Worm (Caenorhabditis elegans) whole organism, young adult: Measurements from ENCODE around the gene F28B4.4.
A peak's percentile ranks its signal among the peaks of the same experiment; 100 is the strongest.

Source experiments
- B0035.1 ChIP-seq: sonication (generic microtip); optimal IDR thresholded peaks from 2 replicates; lab custom pipeline; 2016; ENCODE audit warnings: missing genetic modification characterization, mild to moderate bottlenecking, missing compliant biosample characterization, missing genotype, missing genetic modification reagents
- B0261.1 ChIP-seq: sonication (generic microtip); optimal IDR thresholded peaks from 2 replicates; lab custom pipeline; 2016; ENCODE audit warnings: mild to moderate bottlenecking, missing genetic modification characterization, moderate library complexity, missing compliant biosample characterization
- C17E4.6 ChIP-seq: fragments of 200-800 bp; sonication (Bioruptor generic); IDR thresholded peaks from 2 replicates; pipeline ENCODE4 v1.3.6; 2022; ENCODE audit warnings: missing genetic modification reagents, missing genetic modification characterization, missing compliant biosample characterization
- F10E7.11 ChIP-seq: sonication (generic microtip); optimal IDR thresholded peaks from 2 replicates; lab custom pipeline; 2017; ENCODE audit warnings: mild to moderate bottlenecking, missing genetic modification characterization, moderate library complexity, missing compliant biosample characterization
- F23B12.7 ChIP-seq: sonication (generic microtip); optimal IDR thresholded peaks from 2 replicates; lab custom pipeline; 2017; ENCODE audit warnings: missing genetic modification characterization, mild to moderate bottlenecking, missing compliant biosample characterization, antibody characterized with exemption, moderate library complexity; ENCODE audit not compliant: insufficient read depth
- F37B4.10 ChIP-seq: fragments of 200-800 bp; sonication (Bioruptor generic); IDR thresholded peaks from 2 replicates; pipeline ENCODE4 v1.3.6; 2022; ENCODE audit warnings: missing genetic modification characterization, missing compliant biosample characterization
- F49E8.2 ChIP-seq: sonication (generic microtip); optimal IDR thresholded peaks from 3 replicates; lab custom pipeline; 2017; ENCODE audit warnings: missing genetic modification characterization, mild to moderate bottlenecking, missing compliant biosample characterization, antibody characterized with exemption, moderate library complexity; ENCODE audit not compliant: insufficient read depth
- T26A5.8 ChIP-seq: sonication (generic microtip); optimal IDR thresholded peaks from 2 replicates; lab custom pipeline; 2016; ENCODE audit warnings: missing genetic modification characterization, missing compliant biosample characterization
- Y53G8AR.9 ChIP-seq: fragments of 200-800 bp; sonication (Bioruptor generic); conservative IDR thresholded peaks from 2 replicates; pipeline ENCODE4 v1.3.6; 2022; ENCODE audit warnings: missing genetic modification reagents, missing genetic modification characterization, missing compliant biosample characterization
- Y67H2A.10 ChIP-seq: fragments of 200-800 bp; sonication (Bioruptor generic); conservative IDR thresholded peaks from 2 replicates; pipeline ENCODE4 v1.3.6; 2022; ENCODE audit warnings: missing genetic modification reagents, missing genetic modification characterization, missing compliant biosample characterization
- ZK185.1 ChIP-seq: sonication (generic microtip); optimal IDR thresholded peaks from 2 replicates; lab custom pipeline; 2016; ENCODE audit warnings: mild to moderate bottlenecking, missing genetic modification characterization, missing compliant biosample characterization; ENCODE audit not compliant: poor library complexity, severe bottlenecking
- atf-7 ChIP-seq: sonication (generic microtip); optimal IDR thresholded peaks from 2 replicates; lab custom pipeline; 2017; ENCODE audit warnings: mild to moderate bottlenecking, missing genetic modification characterization, missing compliant biosample characterization
- attf-5 ChIP-seq: fragments of 200-800 bp; sonication (Bioruptor generic); optimal IDR thresholded peaks from 2 replicates; lab custom pipeline; 2018; ENCODE audit warnings: mild to moderate bottlenecking, missing genetic modification characterization, missing compliant biosample characterization
- attf-6 ChIP-seq: fragments of 200-800 bp; sonication (Bioruptor generic); IDR thresholded peaks from 2 replicates; pipeline ENCODE4 v1.3.6; 2022; ENCODE audit warnings: missing genetic modification reagents, missing genetic modification characterization, missing compliant biosample characterization
- ccch-3 ChIP-seq: fragments of 200-800 bp; sonication (Bioruptor generic); optimal IDR thresholded peaks from 2 replicates; lab custom pipeline; 2018; ENCODE audit warnings: mild to moderate bottlenecking, missing genetic modification characterization, missing compliant biosample characterization
- cebp-1 ChIP-seq, 2 experiments: fragments of 200-800 bp in 1 of 2; sonication (Bioruptor generic) in 1 of 2; sonication (generic microtip) in 1 of 2; IDR thresholded peaks in 1 of 2; optimal IDR thresholded peaks in 1 of 2; 2 replicates each; pipeline versions ENCODE4 v1.3.6 to Lab custom; 2017 to 2022; ENCODE audit warnings: missing compliant biosample characterization in 2 of 2, missing genetic modification characterization in 2 of 2, mild to moderate bottlenecking in 1 of 2, missing genetic modification reagents in 1 of 2, moderate library complexity in 1 of 2
- cebp-2 ChIP-seq: fragments of 200-800 bp; sonication (Bioruptor generic); IDR thresholded peaks from 2 replicates; pipeline ENCODE4 v1.3.6; 2022; ENCODE audit warnings: missing genetic modification characterization, missing compliant biosample characterization
- ceh-100 ChIP-seq: fragments of 200-800 bp; sonication (Bioruptor generic); IDR thresholded peaks from 2 replicates; pipeline ENCODE4 v1.3.6; 2022; ENCODE audit warnings: missing genetic modification reagents, missing genetic modification characterization, missing compliant biosample characterization
- ceh-27 ChIP-seq: fragments of 200-800 bp; sonication (Bioruptor generic); optimal IDR thresholded peaks from 2 replicates; lab custom pipeline; 2018; ENCODE audit warnings: mild to moderate bottlenecking, missing genetic modification characterization, moderate library complexity, missing compliant biosample characterization
- ceh-40 ChIP-seq: fragments of 200-800 bp; sonication (Bioruptor generic); IDR thresholded peaks from 2 replicates; pipeline ENCODE4 v1.3.6; 2022; ENCODE audit warnings: missing genetic modification characterization, missing compliant biosample characterization
- ceh-79 ChIP-seq: sonication (generic microtip); optimal IDR thresholded peaks from 2 replicates; lab custom pipeline; 2017; ENCODE audit warnings: mild to moderate bottlenecking, missing genetic modification characterization, missing compliant biosample characterization
- die-1 ChIP-seq: sonication (generic microtip); optimal IDR thresholded peaks from 2 replicates; lab custom pipeline; 2016; ENCODE audit warnings: missing genotype, mild to moderate bottlenecking, missing genetic modification characterization, missing compliant biosample characterization
- dox-1 ChIP-seq: fragments of 200-800 bp; sonication (Bioruptor generic); IDR thresholded peaks from 2 replicates; pipeline ENCODE4 v1.3.6; 2022; ENCODE audit warnings: missing genetic modification reagents, missing genetic modification characterization, missing compliant biosample characterization
- dpl-1 ChIP-seq: fragments of 150-350 bp; optimal IDR thresholded peaks from 2 replicates; lab custom pipeline; 2014; ENCODE audit warnings: missing biosample characterization, missing genetic modification reagents, missing genetic modification characterization
- egl-18 ChIP-seq: fragments of 200-800 bp; sonication (Bioruptor generic); IDR thresholded peaks from 2 replicates; pipeline ENCODE4 v1.3.6; 2022; ENCODE audit warnings: missing genetic modification reagents, missing genetic modification characterization, missing compliant biosample characterization
- egrh-3 ChIP-seq: fragments of 200-800 bp; sonication (Bioruptor generic); IDR thresholded peaks from 2 replicates; pipeline ENCODE4 v1.3.6; 2022; ENCODE audit warnings: missing genetic modification reagents, missing genetic modification characterization, missing compliant biosample characterization
- gei-17 ChIP-seq: fragments of 200-800 bp; sonication (Bioruptor generic); optimal IDR thresholded peaks from 2 replicates; lab custom pipeline; 2018; ENCODE audit warnings: mild to moderate bottlenecking, missing genetic modification characterization, missing compliant biosample characterization
- him-1 ChIP-seq: sonication (generic microtip); optimal IDR thresholded peaks from 2 replicates; lab custom pipeline; 2016; ENCODE audit warnings: missing genotype, missing genetic modification reagents, missing genetic modification characterization, missing compliant biosample characterization
- hmg-1.2 ChIP-seq: fragments of 200-800 bp; sonication (Bioruptor generic); IDR thresholded peaks from 2 replicates; pipeline ENCODE4 v1.3.6; 2022; ENCODE audit warnings: missing genetic modification reagents, missing genetic modification characterization, missing compliant biosample characterization
- hsf-1 ChIP-seq: fragments of 200-800 bp; sonication (Bioruptor generic); IDR thresholded peaks from 2 replicates; pipeline ENCODE4 v1.3.6; 2022; ENCODE audit warnings: missing genetic modification reagents, missing genetic modification characterization, missing compliant biosample characterization
- lin-40 ChIP-seq: sonication (generic microtip); optimal IDR thresholded peaks from 2 replicates; lab custom pipeline; 2016; ENCODE audit warnings: missing genetic modification characterization, mild to moderate bottlenecking, missing compliant biosample characterization, missing genotype, missing genetic modification reagents
- lin-54 ChIP-seq: fragments of 200-800 bp; sonication (Bioruptor generic); optimal IDR thresholded peaks from 2 replicates; lab custom pipeline; 2018; ENCODE audit warnings: mild to moderate bottlenecking, missing genetic modification characterization, missing compliant biosample characterization
- lsy-27 ChIP-seq: sonication (generic microtip); optimal IDR thresholded peaks from 2 replicates; lab custom pipeline; 2017; ENCODE audit warnings: missing genetic modification characterization, mild to moderate bottlenecking, missing compliant biosample characterization, antibody characterized with exemption, missing genotype, borderline replicate concordance; ENCODE audit not compliant: insufficient read depth
- madf-10 ChIP-seq: sonication (generic microtip); optimal IDR thresholded peaks from 2 replicates; lab custom pipeline; 2016; ENCODE audit warnings: mild to moderate bottlenecking, missing genetic modification characterization, missing compliant biosample characterization
- mcd-1 ChIP-seq: fragments of 200-800 bp; sonication (Bioruptor generic); IDR thresholded peaks from 2 replicates; pipeline ENCODE4 v1.3.6; 2022; ENCODE audit warnings: missing genetic modification reagents, missing genetic modification characterization, missing compliant biosample characterization
- mel-28 ChIP-seq: sonication (generic microtip); optimal IDR thresholded peaks from 2 replicates; lab custom pipeline; 2016; ENCODE audit warnings: borderline replicate concordance, mild to moderate bottlenecking, missing genetic modification characterization, missing compliant biosample characterization
- nfyb-1 ChIP-seq: fragments of 200-800 bp; sonication (Bioruptor generic); IDR thresholded peaks from 2 replicates; pipeline ENCODE4 v1.3.6; 2022; ENCODE audit warnings: missing genetic modification reagents, missing genetic modification characterization, missing compliant biosample characterization
- nhr-80 ChIP-seq: sonication (generic microtip); optimal IDR thresholded peaks from 2 replicates; lab custom pipeline; 2016; ENCODE audit warnings: missing genetic modification characterization, missing compliant biosample characterization
- pha-4 ChIP-seq: fragments of 150-350 bp; sonication (generic microtip); optimal IDR thresholded peaks from 2 replicates; lab custom pipeline; 2014; ENCODE audit warnings: missing biosample characterization, missing genetic modification reagents, missing genetic modification characterization
- rpc-1 ChIP-seq, 2 experiments: fragments of 150-350 bp in 1 of 2; sonication (generic microtip) in 1 of 2; optimal IDR thresholded peaks; 2 replicates each; lab custom pipeline; 2014 to 2018; ENCODE audit warnings: missing biosample characterization in 1 of 2, missing genetic modification characterization in 1 of 2, missing genetic modification reagents in 1 of 2, missing genotype in 1 of 2
- sdz-38 ChIP-seq: sonication (generic microtip); optimal IDR thresholded peaks from 2 replicates; lab custom pipeline; 2016; ENCODE audit warnings: missing genotype, missing genetic modification characterization, missing compliant biosample characterization
- snpc-3.4 ChIP-seq: sonication (generic microtip); optimal IDR thresholded peaks from 2 replicates; lab custom pipeline; 2017; ENCODE audit warnings: missing genetic modification characterization, mild to moderate bottlenecking, missing compliant biosample characterization, antibody characterized with exemption, moderate library complexity, missing genotype, missing genetic modification reagents
- somi-1 ChIP-seq: fragments of 200-800 bp; sonication (Bioruptor generic); optimal IDR thresholded peaks from 2 replicates; lab custom pipeline; 2018; ENCODE audit warnings: mild to moderate bottlenecking, missing genetic modification characterization, missing compliant biosample characterization
- sptf-2 ChIP-seq: fragments of 200-800 bp; sonication (Bioruptor generic); optimal IDR thresholded peaks from 2 replicates; lab custom pipeline; 2018; ENCODE audit warnings: mild to moderate bottlenecking, missing genetic modification characterization, missing compliant biosample characterization
- xnd-1 ChIP-seq: sonication (generic microtip); optimal IDR thresholded peaks from 2 replicates; lab custom pipeline; 2016; ENCODE audit warnings: missing genotype, missing genetic modification reagents, missing genetic modification characterization, missing compliant biosample characterization
- zfh-2 ChIP-seq: fragments of 200-800 bp; sonication (Bioruptor generic); conservative IDR thresholded peaks from 2 replicates; pipeline ENCODE4 v1.3.6; 2022; ENCODE audit warnings: missing genetic modification reagents, missing genetic modification characterization, missing compliant biosample characterization
- ztf-3 ChIP-seq: fragments of 200-800 bp; sonication (Bioruptor generic); optimal IDR thresholded peaks from 2 replicates; lab custom pipeline; 2018; ENCODE audit warnings: mild to moderate bottlenecking, missing genetic modification characterization, missing compliant biosample characterization

Gene F28B4.4

DNA sequence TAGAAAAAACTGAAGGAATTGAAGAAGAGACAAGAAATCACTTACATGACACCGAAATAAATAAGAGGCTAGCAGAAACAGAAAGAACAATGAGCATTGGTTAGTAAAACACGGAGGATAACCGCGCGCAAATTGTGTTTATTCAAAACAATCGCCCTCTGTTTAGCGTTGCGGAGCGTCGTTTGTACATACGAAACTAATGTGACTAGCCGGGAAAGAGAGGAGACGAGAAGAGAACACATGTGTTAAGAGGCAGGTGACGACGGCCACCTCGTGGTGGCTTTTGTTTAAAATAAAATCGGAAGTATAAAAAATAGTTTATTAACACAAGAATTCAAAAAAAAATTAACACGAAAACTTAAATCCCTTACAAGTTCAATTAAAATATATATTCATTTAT is 36.4 kb upstream of the F28B4.4 start, which contains the start of gene F40F4.7:
Gene F40F4.7 (minus strand): TSS at position 122 of the 400 bp plus-strand sequence.
- peak; percentile 43 for TF ChIP-seq attf-5 (GFP tag; lab: Kevin White, UChicago)
- TF ChIP-seq lsy-27 (tag; lab: Kevin White, UChicago): no peak
- TF ChIP-seq ZK185.1 (tag; lab: Kevin White, UChicago): no peak
- TF ChIP-seq mcd-1: no peak
- TF ChIP-seq nfyb-1 (GFP tag; lab: Robert Waterston, UW): peak; percentile 60; the same call in 1 of the 2 replicates
- TF ChIP-seq T26A5.8 (tag; lab: Kevin White, UChicago): no peak
- TF ChIP-seq ceh-79 (tag; lab: Kevin White, UChicago): no peak
- TF ChIP-seq F10E7.11 (tag; lab: Kevin White, UChicago): no peak
- no peak for TF ChIP-seq C17E4.6 (GFP tag; lab: Robert Waterston, UW)
- TF ChIP-seq madf-10 (tag; lab: Kevin White, UChicago): peak; percentile 3
- no peak for TF ChIP-seq mel-28 (tag; lab: Kevin White, UChicago)
- no peak for TF ChIP-seq rpc-1 (optimal IDR thresholded peaks at IDR 0.05; lab: Kevin White, UChicago)
- TF ChIP-seq rpc-1 (tag; optimal IDR thresholded peaks at IDR 0.05; lab: Kevin White, UChicago): no peak
- no peak for TF ChIP-seq cebp-1 (GFP tag; IDR thresholded peaks at IDR 0.05; lab: Robert Waterston, UW)
- TF ChIP-seq cebp-1 (tag; optimal IDR thresholded peaks at IDR 0.05; lab: Kevin White, UChicago): peak; percentile 61
- no peak for TF ChIP-seq him-1
- TF ChIP-seq hmg-1.2: 0 out of 2 replicates have a peak, but pooled peaks have one; percentile 7
- no peak for TF ChIP-seq atf-7 (tag; lab: Kevin White, UChicago)
- peak; percentile 45 for TF ChIP-seq F23B12.7
- no peak for TF ChIP-seq Y67H2A.10
- no peak for TF ChIP-seq dpl-1 (GFP tag; lab: Kevin White, UChicago)
- TF ChIP-seq F37B4.10 (GFP tag; lab: Robert Waterston, UW): no peak
- TF ChIP-seq cebp-2 (GFP tag; lab: Robert Waterston, UW): no peak
- TF ChIP-seq lin-40 (tag; lab: Kevin White, UChicago): peak; percentile 53
- 0 out of 2 replicates have a peak, but pooled peaks have one; percentile 12 for TF ChIP-seq dox-1 (GFP tag; lab: Robert Waterston, UW)
- TF ChIP-seq ztf-3 (GFP tag; lab: Kevin White, UChicago): no peak
- TF ChIP-seq B0035.1 (tag; lab: Kevin White, UChicago): no peak
- no peak for TF ChIP-seq ceh-100 (GFP tag; lab: Robert Waterston, UW)
- no peak for TF ChIP-seq attf-6
- no peak for TF ChIP-seq gei-17 (GFP tag; lab: Kevin White, UChicago)
- TF ChIP-seq snpc-3.4 (tag; lab: Kevin White, UChicago): no peak
- 0 out of 2 replicates have a peak, but pooled peaks have one; percentile 39 for TF ChIP-seq Y53G8AR.9 (GFP tag; lab: Robert Waterston, UW)
- no peak for TF ChIP-seq egl-18 (GFP tag; lab: Robert Waterston, UW)
- TF ChIP-seq lin-54 (GFP tag; lab: Kevin White, UChicago): peak; percentile 3
- TF ChIP-seq nhr-80: peak; percentile 69
- no peak for TF ChIP-seq ccch-3 (GFP tag; lab: Kevin White, UChicago)
- TF ChIP-seq sptf-2: no peak
- TF ChIP-seq xnd-1 (tag; lab: Kevin White, UChicago): no peak
- peak; percentile 5 for TF ChIP-seq pha-4 (tag; lab: Kevin White, UChicago)
- peak; percentile 27 for TF ChIP-seq somi-1 (GFP tag; lab: Kevin White, UChicago)
- TF ChIP-seq B0261.1 (tag; lab: Kevin White, UChicago): no peak
- no peak for TF ChIP-seq ceh-40 (GFP tag; lab: Robert Waterston, UW)
- no peak for TF ChIP-seq zfh-2 (GFP tag; lab: Robert Waterston, UW)
- TF ChIP-seq die-1 (tag; lab: Kevin White, UChicago): no peak
- no peak for TF ChIP-seq F49E8.2
- no peak for TF ChIP-seq egrh-3 (GFP tag; lab: Robert Waterston, UW)
- TF ChIP-seq hsf-1 (GFP tag; lab: Robert Waterston, UW): no peak
- TF ChIP-seq sdz-38: no peak
- TF ChIP-seq ceh-27 (GFP tag; lab: Kevin White, UChicago): peak; percentile 32
